Worm (Caenorhabditis elegans) whole organism, mixed stage, embryonic: ENCODE results near the gene trd-1.

ENCODE experiments used
- M03D4.4 ChIP-seq: sonication (generic microtip); optimal IDR thresholded peaks from 2 replicates; lab custom pipeline; 2017; ENCODE audit warnings: mild to moderate bottlenecking, missing genetic modification characterization, missing compliant biosample characterization
- blmp-1 ChIP-seq: fragments of 150-350 bp; optimal IDR thresholded peaks from 2 replicates; lab custom pipeline; 2014; ENCODE audit warnings: missing biosample characterization, missing genetic modification characterization
- ceh-39 ChIP-seq: fragments of 150-350 bp; optimal IDR thresholded peaks from 2 replicates; lab custom pipeline; 2014; ENCODE audit warnings: missing biosample characterization, missing genetic modification characterization
- ceh-43 ChIP-seq: fragments of 200-800 bp; sonication (Bioruptor generic); optimal IDR thresholded peaks from 2 replicates; lab custom pipeline; 2018; ENCODE audit warnings: mild to moderate bottlenecking, missing genetic modification characterization, moderate library complexity, missing compliant biosample characterization
- ceh-83 ChIP-seq: fragments of 200-800 bp; sonication (Bioruptor generic); optimal IDR thresholded peaks from 2 replicates; lab custom pipeline; 2018; ENCODE audit warnings: mild to moderate bottlenecking, missing genetic modification characterization, missing compliant biosample characterization
- ces-1 ChIP-seq: fragments of 150-350 bp; optimal IDR thresholded peaks from 2 replicates; lab custom pipeline; 2014; ENCODE audit warnings: missing biosample characterization, missing genetic modification reagents, missing genetic modification characterization
- cnd-1 ChIP-seq: fragments of 200-800 bp; sonication (Bioruptor generic); optimal IDR thresholded peaks from 2 replicates; lab custom pipeline; 2018; ENCODE audit warnings: mild to moderate bottlenecking, missing genetic modification characterization, missing compliant biosample characterization
- drap-1 ChIP-seq: fragments of 200-800 bp; sonication (Bioruptor generic); optimal IDR thresholded peaks from 3 replicates; lab custom pipeline; 2018; ENCODE audit warnings: mild to moderate bottlenecking, missing genetic modification characterization, missing compliant biosample characterization
- elt-1 ChIP-seq: sonication (generic microtip); optimal IDR thresholded peaks from 2 replicates; lab custom pipeline; 2017; ENCODE audit warnings: missing genetic modification characterization, mild to moderate bottlenecking, missing compliant biosample characterization, antibody characterized with exemption, moderate library complexity, borderline replicate concordance; ENCODE audit not compliant: insufficient read depth
- elt-3 ChIP-seq: fragments of 150-350 bp; optimal IDR thresholded peaks from 2 replicates; lab custom pipeline; 2014; ENCODE audit warnings: missing biosample characterization, missing genetic modification characterization
- flh-1 ChIP-seq: fragments of 200-800 bp; sonication (Bioruptor generic); optimal IDR thresholded peaks from 2 replicates; lab custom pipeline; 2018; ENCODE audit warnings: mild to moderate bottlenecking, missing genetic modification characterization, moderate library complexity, missing compliant biosample characterization
- ham-2 ChIP-seq: fragments of 200-800 bp; sonication (Bioruptor generic); optimal IDR thresholded peaks from 2 replicates; lab custom pipeline; 2018; ENCODE audit warnings: mild to moderate bottlenecking, missing genetic modification characterization, missing compliant biosample characterization
- lin-13 ChIP-seq: fragments of 150-350 bp; optimal IDR thresholded peaks from 2 replicates; lab custom pipeline; 2014; ENCODE audit warnings: missing biosample characterization, missing genetic modification characterization
- lin-32 ChIP-seq: fragments of 200-800 bp; sonication (Bioruptor generic); optimal IDR thresholded peaks from 2 replicates; lab custom pipeline; 2018; ENCODE audit warnings: mild to moderate bottlenecking, missing genetic modification characterization, missing compliant biosample characterization
- lsy-2 ChIP-seq: fragments of 150-350 bp; optimal IDR thresholded peaks from 2 replicates; lab custom pipeline; 2014; ENCODE audit warnings: missing biosample characterization, missing genetic modification characterization
- mab-5 ChIP-seq: fragments of 150-350 bp; optimal IDR thresholded peaks from 2 replicates; lab custom pipeline; 2014; ENCODE audit warnings: missing biosample characterization, missing genetic modification characterization
- mep-1 ChIP-seq: fragments of 150-350 bp; optimal IDR thresholded peaks from 2 replicates; lab custom pipeline; 2017; ENCODE audit warnings: missing biosample characterization, missing genetic modification reagents, missing genetic modification characterization, inconsistent platforms
- mls-2 ChIP-seq: sonication (generic microtip); optimal IDR thresholded peaks from 2 replicates; lab custom pipeline; 2016; ENCODE audit warnings: mild to moderate bottlenecking, missing genetic modification characterization, moderate library complexity, missing compliant biosample characterization
- nhr-2 ChIP-seq: fragments of 150-350 bp; optimal IDR thresholded peaks from 2 replicates; lab custom pipeline; 2014; ENCODE audit warnings: missing biosample characterization, missing genetic modification characterization
- nhr-237 ChIP-seq: fragments of 150-350 bp; optimal IDR thresholded peaks from 2 replicates; lab custom pipeline; 2014; ENCODE audit warnings: missing biosample characterization, missing genetic modification characterization
- nhr-28 ChIP-seq: fragments of 150-350 bp; optimal IDR thresholded peaks from 2 replicates; lab custom pipeline; 2014; ENCODE audit warnings: missing biosample characterization, missing genetic modification characterization
- pha-4 ChIP-seq: fragments of 150-350 bp; optimal IDR thresholded peaks from 2 replicates; lab custom pipeline; 2018; ENCODE audit warnings: missing biosample characterization, missing genetic modification reagents, missing genetic modification characterization
- snpc-4 ChIP-seq: fragments of 150-350 bp; optimal IDR thresholded peaks from 2 replicates; lab custom pipeline; 2014; ENCODE audit warnings: missing biosample characterization, missing genetic modification characterization
- sptf-1 ChIP-seq: sonication (generic microtip); optimal IDR thresholded peaks from 2 replicates; lab custom pipeline; 2017; ENCODE audit warnings: mild to moderate bottlenecking, missing genetic modification characterization, moderate library complexity, missing compliant biosample characterization
- tbx-8 ChIP-seq: fragments of 200-800 bp; sonication (Bioruptor generic); optimal IDR thresholded peaks from 2 replicates; lab custom pipeline; 2018; ENCODE audit warnings: mild to moderate bottlenecking, missing genetic modification characterization, moderate library complexity, missing compliant biosample characterization
- unc-120 ChIP-seq: sonication (generic microtip); optimal IDR thresholded peaks from 2 replicates; lab custom pipeline; 2017; ENCODE audit warnings: missing genetic modification characterization, missing compliant biosample characterization; ENCODE audit not compliant: poor library complexity, severe bottlenecking
- unc-39 ChIP-seq: fragments of 150-350 bp; optimal IDR thresholded peaks from 2 replicates; lab custom pipeline; 2014; ENCODE audit warnings: missing biosample characterization, missing genetic modification characterization
- unc-62 ChIP-seq: fragments of 150-350 bp; optimal IDR thresholded peaks from 2 replicates; lab custom pipeline; 2014; ENCODE audit warnings: missing biosample characterization, missing genetic modification reagents, missing genetic modification characterization
- zip-8 ChIP-seq: fragments of 150-350 bp; optimal IDR thresholded peaks from 2 replicates; lab custom pipeline; 2014; ENCODE audit warnings: missing biosample characterization, missing genetic modification characterization
- ztf-11 ChIP-seq: fragments of 150-350 bp; optimal IDR thresholded peaks from 2 replicates; lab custom pipeline; 2014; ENCODE audit warnings: missing biosample characterization, missing genetic modification characterization

The trd-1 gene

DNA sequence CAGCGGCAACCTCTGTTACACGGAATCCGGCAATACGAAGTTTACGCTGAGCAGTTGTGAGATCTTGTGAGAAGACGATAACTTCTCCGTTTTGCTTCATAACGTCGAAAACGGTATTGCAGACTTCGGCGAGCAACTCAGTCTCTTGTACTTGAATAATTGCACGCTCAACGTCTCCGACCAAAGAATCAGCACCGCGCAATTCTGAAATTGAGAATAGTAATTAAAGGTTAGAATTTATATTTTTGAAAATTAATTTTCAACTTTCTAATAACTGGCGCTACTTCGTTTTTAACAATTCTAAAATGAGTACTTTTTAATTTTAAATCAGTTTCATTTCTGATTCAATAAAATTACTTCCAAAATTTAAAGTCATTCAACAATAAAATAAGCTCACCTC lies 7.5 kb upstream of the trd-1 start:
- TF ChIP-seq M03D4.4 = no peak
- no peak for TF ChIP-seq ztf-11 (tag; lab: Kevin White, UChicago)
- no peak for TF ChIP-seq lin-13 (tag; lab: Kevin White, UChicago)
- TF ChIP-seq cnd-1 = no peak
- no peak for TF ChIP-seq unc-120 (tag; lab: Kevin White, UChicago)
- no peak for TF ChIP-seq nhr-28 (tag; lab: Kevin White, UChicago)
- TF ChIP-seq nhr-2 = no peak
- TF ChIP-seq mab-5 (tag; lab: Kevin White, UChicago) = no peak
- TF ChIP-seq elt-3 (tag; lab: Kevin White, UChicago) = no peak
- TF ChIP-seq flh-1 (GFP tag; lab: Kevin White, UChicago) = no peak
- no peak for TF ChIP-seq unc-39 (tag; lab: Kevin White, UChicago)
- no peak for TF ChIP-seq unc-62 (GFP tag; lab: Kevin White, UChicago)
- TF ChIP-seq ceh-43 (GFP tag; lab: Kevin White, UChicago) = no peak

DNA sequence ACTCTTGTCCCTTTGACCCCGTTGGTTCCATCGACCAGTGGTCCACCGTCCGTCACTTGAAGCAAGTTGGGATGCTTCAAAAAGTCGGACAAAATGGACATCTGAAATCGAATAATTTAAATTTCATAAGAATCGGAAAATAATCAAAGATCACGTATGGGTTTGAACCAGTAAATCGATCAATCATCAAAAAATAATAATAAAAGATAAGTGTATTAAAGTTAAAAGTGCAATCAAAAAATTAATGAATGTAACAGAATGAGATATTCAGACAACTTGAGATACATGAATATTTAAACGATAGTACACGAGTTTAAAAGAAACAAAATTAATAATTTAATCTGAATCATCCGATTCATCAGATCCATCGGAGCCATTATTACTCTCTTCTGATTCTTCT lies 7.1 kb upstream of the trd-1 start, which contains the start of gene T20B12.7:
Gene T20B12.7, minus strand, starts transcription at position 101 of the 400 bp plus-strand sequence.
- TF ChIP-seq ceh-83 (GFP tag; lab: Kevin White, UChicago) (no peak), snpc-4 (tag; lab: Kevin White, UChicago) (no peak), flh-1 (GFP tag; lab: Kevin White, UChicago) (no peak), mep-1 (tag; lab: Kevin White, UChicago) (no peak), unc-120 (tag; lab: Kevin White, UChicago) (no peak), lin-32 (GFP tag; lab: Kevin White, UChicago) (no peak), mab-5 (tag; lab: Kevin White, UChicago) (no peak), unc-39 (tag; lab: Kevin White, UChicago) (no peak), ceh-39 (tag; lab: Kevin White, UChicago) (no peak), ham-2 (GFP tag; lab: Kevin White, UChicago) (no peak), tbx-8 (no peak)

DNA sequence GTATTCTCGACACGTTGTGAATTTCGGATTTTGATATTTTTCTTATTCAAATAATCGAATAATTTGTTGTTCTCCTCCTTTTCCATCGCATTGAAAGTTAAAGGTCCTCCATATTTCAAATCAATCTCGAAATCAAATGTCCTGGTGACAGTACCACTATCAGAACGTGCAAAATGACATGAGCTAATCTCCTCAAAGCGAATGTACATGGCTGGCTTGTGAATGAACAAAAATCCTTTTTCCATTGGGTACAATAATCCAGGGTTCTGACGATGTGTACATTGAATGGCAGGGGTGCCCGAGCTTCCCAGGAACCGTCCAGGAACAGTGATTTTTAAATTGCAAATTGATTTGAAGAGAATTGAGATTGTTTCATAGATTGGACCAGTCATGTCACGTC lies 5.9 kb upstream of the trd-1 start:
- TF ChIP-seq ztf-11 (tag; lab: Kevin White, UChicago) (no peak), blmp-1 (no peak), mls-2 (no peak), nhr-2 (no peak), nhr-237 (no peak), unc-62 (GFP tag; lab: Kevin White, UChicago) (no peak), mep-1 (tag; lab: Kevin White, UChicago) (no peak), nhr-28 (tag; lab: Kevin White, UChicago) (no peak), ceh-83 (GFP tag; lab: Kevin White, UChicago) (no peak), lsy-2 (tag; lab: Kevin White, UChicago) (no peak), ces-1 (no peak), ceh-43 (GFP tag; lab: Kevin White, UChicago) (no peak), zip-8 (tag; lab: Kevin White, UChicago) (no peak)
- TF ChIP-seq, all 35 proteins: peak for 0

DNA sequence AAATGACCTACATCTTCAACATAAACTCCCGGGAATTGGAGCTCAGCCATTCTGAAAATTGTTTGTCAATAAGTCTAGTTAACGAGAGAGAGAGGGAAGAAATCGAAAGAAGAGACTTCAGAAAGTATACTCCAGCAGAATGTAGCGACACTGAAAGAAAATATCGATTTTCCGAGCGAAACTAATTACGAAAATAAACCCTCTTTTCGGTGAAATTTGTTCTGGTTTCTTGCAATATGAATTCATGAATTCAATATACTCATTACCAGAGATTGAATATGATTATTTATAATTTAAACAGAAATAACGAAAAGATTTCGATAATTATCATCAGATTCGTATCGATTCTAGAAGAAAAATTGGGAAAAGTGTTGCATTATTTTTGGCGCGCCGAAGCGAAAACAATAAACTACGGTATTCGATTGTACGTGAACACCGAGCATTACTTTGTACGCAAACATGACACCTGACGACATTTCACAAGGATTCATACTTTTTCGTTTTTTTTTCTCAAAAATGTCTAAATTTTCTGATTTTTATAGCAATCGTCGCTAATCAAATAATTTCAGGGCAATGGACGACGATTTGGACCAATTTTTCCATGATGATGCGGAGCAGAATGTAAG lies 4.4 kb upstream of the trd-1 start, which contains the start of the genes hmg-4 and T20B12.3:
Gene hmg-4, minus strand, starts transcription at position 51 of the 626 bp plus-strand sequence.
Gene T20B12.3, plus strand, starts transcription at position 570 of the 626 bp plus-strand sequence.
- TF ChIP-seq elt-1 (tag; lab: Kevin White, UChicago) = no peak
- peak; percentile 64 for TF ChIP-seq ces-1
- TF ChIP-seq mep-1 (tag; lab: Kevin White, UChicago) = no peak
- TF ChIP-seq ceh-43 (GFP tag; lab: Kevin White, UChicago) = peak; percentile 16
- peak; percentile 94 for TF ChIP-seq lsy-2 (tag; lab: Kevin White, UChicago)
- peak; percentile 16 for TF ChIP-seq pha-4 (tag; lab: Kevin White, UChicago)
- no peak for TF ChIP-seq elt-3 (tag; lab: Kevin White, UChicago)
- TF ChIP-seq, all 35 proteins: peak for 4

DNA sequence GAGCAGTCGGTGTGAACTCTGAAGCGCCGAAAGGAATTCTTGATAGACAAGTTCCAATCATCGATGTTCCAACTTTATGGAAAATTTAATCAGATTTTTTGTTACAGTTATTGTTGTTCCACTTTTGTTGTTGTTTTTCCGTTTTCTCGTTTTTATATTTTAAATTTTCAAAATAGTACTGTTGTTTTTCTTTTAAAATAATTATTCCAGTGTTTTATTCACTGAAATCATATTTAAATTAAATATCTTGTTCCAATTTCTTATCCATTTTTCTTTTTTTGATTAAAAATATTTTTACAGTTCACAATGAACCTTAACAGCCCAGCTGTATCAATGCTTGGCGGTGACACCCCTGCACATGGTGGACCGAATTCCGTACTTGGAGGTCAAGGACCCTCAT lies 2.3 kb upstream of the trd-1 start, which contains the start of gene tbp-1:
Gene tbp-1, plus strand, starts transcription at position 301 of the 400 bp plus-strand sequence.
- TF ChIP-seq drap-1 (no peak), sptf-1 (tag; lab: Kevin White, UChicago) (no peak), nhr-2 (no peak), tbx-8 (no peak), lin-13 (tag; lab: Kevin White, UChicago) (no peak), unc-62 (GFP tag; lab: Kevin White, UChicago) (no peak), unc-120 (tag; lab: Kevin White, UChicago) (no peak), cnd-1 (no peak), lin-32 (GFP tag; lab: Kevin White, UChicago) (no peak), zip-8 (tag; lab: Kevin White, UChicago) (no peak), mls-2 (no peak), ham-2 (GFP tag; lab: Kevin White, UChicago) (no peak), mep-1 (tag; lab: Kevin White, UChicago) (no peak), ceh-39 (tag; lab: Kevin White, UChicago) (no peak)
